Worm (Caenorhabditis elegans): ENCODE results near the gene F13E9.12.

Gene F13E9.12

DNA sequence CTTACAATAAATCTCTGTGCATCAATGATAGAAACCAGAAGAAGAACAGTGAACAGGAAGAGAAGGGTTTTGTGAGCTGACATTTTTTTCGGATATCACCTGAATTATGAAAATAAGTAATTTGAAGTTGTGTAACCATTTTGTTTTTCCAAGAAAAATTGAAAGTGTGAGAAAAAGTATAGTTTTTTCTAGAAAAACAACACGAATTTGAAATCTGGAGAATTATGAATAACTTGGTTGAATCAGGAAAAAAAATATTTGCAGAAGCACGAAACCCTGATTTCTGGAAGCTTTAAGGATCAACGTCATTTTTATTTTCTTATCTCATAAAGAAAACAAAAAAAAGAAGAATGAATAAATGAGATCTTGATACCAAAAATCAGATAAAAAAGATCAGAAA is at the start of gene F13E9.12:
TSS of gene F13E9.12 (minus strand) at position 101 of the 400 bp plus-strand sequence.
- TF ChIP-seq aly-1 (tag; optimal IDR thresholded peaks at IDR 0.05) (no peak), hmbx-1 (tag; optimal IDR thresholded peaks at IDR 0.05) (no peak), ceh-13 (GFP tag; optimal IDR thresholded peaks at IDR 0.05) (no peak), ets-7 (tag; optimal IDR thresholded peaks at IDR 0.05) (no peak)

DNA sequence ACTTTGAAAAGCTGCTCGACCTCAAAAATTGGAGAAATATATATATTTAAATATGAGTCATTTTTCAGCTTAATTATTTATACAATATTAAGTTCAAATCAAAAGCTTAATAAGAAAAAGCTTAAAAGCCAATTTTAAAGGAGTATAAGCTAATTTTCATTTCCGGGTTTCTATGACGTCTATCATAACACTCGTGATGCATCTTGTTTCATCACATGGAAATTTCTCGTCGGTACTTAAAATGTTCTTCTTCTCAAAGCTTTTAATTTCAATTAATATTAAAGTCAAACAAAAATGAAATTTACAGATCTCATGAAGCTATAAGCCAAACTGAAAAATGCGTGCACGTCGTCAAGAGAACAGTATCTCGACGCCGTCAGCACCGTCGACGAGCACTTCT is 45.3 kb upstream of the F13E9.12 start, which contains the start of gene rbr-2:
TSS of gene rbr-2 (plus strand) at position 301 of the 400 bp plus-strand sequence.
- TF ChIP-seq F13C5.2 (tag; optimal IDR thresholded peaks at IDR 0.05) (no peak), scrt-1 (GFP tag; IDR thresholded peaks at IDR 0.05) (no peak), B0310.2 (tag; optimal IDR thresholded peaks at IDR 0.05) (no peak)

DNA sequence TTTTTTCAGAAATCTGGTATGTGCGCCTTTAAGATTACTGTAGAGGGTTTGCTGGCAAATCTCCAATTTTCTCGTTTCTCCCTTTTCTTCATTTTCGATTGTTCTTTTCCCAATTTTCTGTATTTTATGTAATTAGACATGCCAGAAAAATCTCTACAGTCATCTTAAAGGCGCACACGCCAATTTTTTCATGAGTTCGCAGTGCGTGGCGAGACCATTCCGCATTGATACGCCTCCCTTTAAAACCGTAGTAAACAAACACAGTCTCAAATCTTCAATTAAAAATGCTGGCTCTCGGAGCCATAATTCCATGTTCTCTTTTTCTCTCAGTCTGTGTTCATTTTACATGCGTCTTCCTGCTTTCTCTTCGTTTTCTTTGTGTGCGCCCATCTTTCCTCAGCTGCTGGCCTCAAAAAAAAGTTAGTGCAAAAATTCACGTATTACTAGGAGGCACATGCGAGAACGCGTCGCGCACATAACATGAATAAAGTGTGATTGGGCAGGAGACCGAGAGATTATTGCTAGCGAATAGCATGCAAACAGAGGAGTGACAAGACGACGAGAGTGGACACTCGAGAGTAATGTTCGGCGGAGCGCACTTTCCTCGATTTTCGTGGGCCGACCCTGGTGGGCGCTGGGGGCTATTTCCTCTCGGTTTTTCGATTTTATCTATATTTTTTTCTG is 44.6 kb upstream of the F13E9.12 start:
- peak; percentile 51 for TF ChIP-seq F13C5.2 (tag; optimal IDR thresholded peaks at IDR 0.05)
- no peak for TF ChIP-seq flt-1 (GFP tag; IDR thresholded peaks at IDR 0.05)
- TF ChIP-seq tbx-11 (GFP tag; IDR thresholded peaks at IDR 0.05) = no peak
- peak; percentile 13 for TF ChIP-seq hmg-4 (GFP tag; optimal IDR thresholded peaks at IDR 0.05)
- TF ChIP-seq ceh-13 (GFP tag; optimal IDR thresholded peaks at IDR 0.05) = no peak
- no peak for TF ChIP-seq sea-1 (GFP tag; conservative IDR thresholded peaks at IDR 0.05)
- no peak for TF ChIP-seq B0310.2 (tag; optimal IDR thresholded peaks at IDR 0.05)
- no peak for TF ChIP-seq scrt-1 (GFP tag; IDR thresholded peaks at IDR 0.05)

DNA sequence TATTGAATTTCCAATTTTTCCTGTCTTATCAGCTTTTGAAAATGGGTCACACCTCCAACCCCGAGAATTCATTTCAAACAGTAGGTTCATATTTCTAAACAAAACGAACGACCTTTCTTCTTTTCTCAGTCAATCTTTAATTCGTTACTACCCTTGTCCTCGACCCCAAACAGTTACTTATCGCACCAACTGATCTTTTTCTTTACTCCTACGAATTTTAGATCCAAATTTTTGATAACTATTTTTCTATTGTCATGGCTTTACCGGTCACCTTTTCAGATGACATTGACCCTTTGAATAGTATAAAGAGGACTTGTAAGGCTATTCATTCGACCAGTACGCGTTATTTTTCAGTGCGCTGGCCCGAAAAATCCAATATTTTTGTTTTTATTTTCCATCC is 41.7 kb upstream of the F13E9.12 start:
- no peak for TF ChIP-seq tbx-37 (GFP tag; conservative IDR thresholded peaks at IDR 0.05)
- TF ChIP-seq flt-1 (GFP tag; IDR thresholded peaks at IDR 0.05) = no peak
- TF ChIP-seq hnd-1 (tag; optimal IDR thresholded peaks at IDR 0.05) = no peak
- TF ChIP-seq ama-1 (optimal IDR thresholded peaks at IDR 0.05) = no peak
- TF ChIP-seq tbx-11 (GFP tag; IDR thresholded peaks at IDR 0.05) = no peak
- TF ChIP-seq ceh-36 (tag; optimal IDR thresholded peaks at IDR 0.05) = no peak
- no peak for TF ChIP-seq sea-1 (GFP tag; conservative IDR thresholded peaks at IDR 0.05)
- no peak for TF ChIP-seq B0310.2 (tag; optimal IDR thresholded peaks at IDR 0.05)
- TF ChIP-seq aly-1 (tag; optimal IDR thresholded peaks at IDR 0.05) = no peak
- TF ChIP-seq F13C5.2 (tag; optimal IDR thresholded peaks at IDR 0.05) = no peak
- TF ChIP-seq hmbx-1 (tag; optimal IDR thresholded peaks at IDR 0.05) = no peak
- no peak for TF ChIP-seq ceh-13 (GFP tag; optimal IDR thresholded peaks at IDR 0.05)
- TF ChIP-seq hmg-4 (GFP tag; optimal IDR thresholded peaks at IDR 0.05) = no peak
- no peak for TF ChIP-seq ets-7 (tag; optimal IDR thresholded peaks at IDR 0.05)
- TF ChIP-seq tra-4 (tag; optimal IDR thresholded peaks at IDR 0.05) = no peak
- no peak for TF ChIP-seq pes-1 (GFP tag; IDR thresholded peaks at IDR 0.05)
- no peak for TF ChIP-seq scrt-1 (GFP tag; IDR thresholded peaks at IDR 0.05)

DNA sequence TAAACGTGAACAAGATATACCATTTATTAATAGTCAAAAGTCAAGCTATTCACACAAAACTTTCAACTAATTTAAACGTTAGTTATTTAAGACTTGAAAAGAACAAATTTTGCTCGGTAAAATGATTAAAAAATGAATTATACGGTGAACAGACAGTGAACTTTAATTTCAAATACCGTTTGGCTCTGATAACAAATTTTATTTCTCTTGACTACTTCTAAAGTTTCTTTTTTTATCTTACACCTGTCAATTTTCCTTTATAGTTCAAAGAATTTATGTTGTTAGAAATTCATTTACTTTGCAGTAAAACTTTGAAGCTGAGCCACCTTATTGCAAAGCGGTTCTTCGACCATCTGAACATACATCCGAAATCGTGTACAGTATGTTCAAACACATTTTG is 41.0 kb upstream of the F13E9.12 start, which contains the start of gene ZK593.3:
TSS of gene ZK593.3 (plus strand) at position 301 of the 400 bp plus-strand sequence.
- no peak for TF ChIP-seq hmg-4 (GFP tag; optimal IDR thresholded peaks at IDR 0.05)
- TF ChIP-seq sea-1 (GFP tag; conservative IDR thresholded peaks at IDR 0.05) = no peak
- no peak for TF ChIP-seq ceh-13 (GFP tag; optimal IDR thresholded peaks at IDR 0.05)
- no peak for TF ChIP-seq hmbx-1 (tag; optimal IDR thresholded peaks at IDR 0.05)
- TF ChIP-seq tbx-37 (GFP tag; conservative IDR thresholded peaks at IDR 0.05) = no peak
- TF ChIP-seq ceh-36 (tag; optimal IDR thresholded peaks at IDR 0.05) = no peak
- TF ChIP-seq B0310.2 (tag; optimal IDR thresholded peaks at IDR 0.05) = no peak
- no peak for TF ChIP-seq F13C5.2 (tag; optimal IDR thresholded peaks at IDR 0.05)
- no peak for TF ChIP-seq tbx-11 (GFP tag; IDR thresholded peaks at IDR 0.05)
- no peak for TF ChIP-seq aly-1 (tag; optimal IDR thresholded peaks at IDR 0.05)
- no peak for TF ChIP-seq pes-1 (GFP tag; IDR thresholded peaks at IDR 0.05)
- no peak for TF ChIP-seq hnd-1 (tag; optimal IDR thresholded peaks at IDR 0.05)
- no peak for TF ChIP-seq scrt-1 (GFP tag; IDR thresholded peaks at IDR 0.05)

DNA sequence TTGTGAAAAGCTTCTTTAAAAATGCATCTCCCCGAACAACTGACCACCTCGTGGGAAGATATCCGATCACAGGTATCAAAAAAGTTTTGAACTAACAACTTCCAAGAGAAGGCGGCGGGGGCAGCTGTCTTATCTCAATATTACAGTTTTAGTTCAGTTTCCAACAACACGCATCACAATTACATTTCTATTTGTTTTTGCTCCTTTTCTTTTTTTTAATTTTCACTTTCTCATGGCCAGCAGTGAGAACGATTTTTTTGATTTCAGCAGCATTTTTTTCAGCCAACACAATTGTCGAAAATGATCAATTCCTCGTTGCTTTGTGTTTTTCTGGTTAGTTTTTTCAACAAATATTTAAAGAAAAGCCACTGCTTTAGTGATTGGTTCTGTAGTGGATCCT is 38.7 kb upstream of the F13E9.12 start, which contains the start of gene ZK593.2:
TSS of gene ZK593.2 (plus strand) at position 301 of the 400 bp plus-strand sequence.
- no peak for TF ChIP-seq ama-1 (optimal IDR thresholded peaks at IDR 0.05)
- no peak for TF ChIP-seq ceh-13 (GFP tag; optimal IDR thresholded peaks at IDR 0.05)
- TF ChIP-seq F13C5.2 (tag; optimal IDR thresholded peaks at IDR 0.05) = no peak
- TF ChIP-seq tbx-11 (GFP tag; IDR thresholded peaks at IDR 0.05) = no peak
- no peak for TF ChIP-seq hmbx-1 (tag; optimal IDR thresholded peaks at IDR 0.05)
- no peak for TF ChIP-seq scrt-1 (GFP tag; IDR thresholded peaks at IDR 0.05)
- TF ChIP-seq pes-1 (GFP tag; IDR thresholded peaks at IDR 0.05) = no peak
- TF ChIP-seq tra-4 (tag; optimal IDR thresholded peaks at IDR 0.05) = no peak
- TF ChIP-seq ceh-36 (tag; optimal IDR thresholded peaks at IDR 0.05) = no peak
- TF ChIP-seq B0310.2 (tag; optimal IDR thresholded peaks at IDR 0.05) = no peak
- TF ChIP-seq tbx-37 (GFP tag; conservative IDR thresholded peaks at IDR 0.05) = no peak
- no peak for TF ChIP-seq sea-1 (GFP tag; conservative IDR thresholded peaks at IDR 0.05)
- no peak for TF ChIP-seq ets-7 (tag; optimal IDR thresholded peaks at IDR 0.05)
- no peak for TF ChIP-seq flt-1 (GFP tag; IDR thresholded peaks at IDR 0.05)

DNA sequence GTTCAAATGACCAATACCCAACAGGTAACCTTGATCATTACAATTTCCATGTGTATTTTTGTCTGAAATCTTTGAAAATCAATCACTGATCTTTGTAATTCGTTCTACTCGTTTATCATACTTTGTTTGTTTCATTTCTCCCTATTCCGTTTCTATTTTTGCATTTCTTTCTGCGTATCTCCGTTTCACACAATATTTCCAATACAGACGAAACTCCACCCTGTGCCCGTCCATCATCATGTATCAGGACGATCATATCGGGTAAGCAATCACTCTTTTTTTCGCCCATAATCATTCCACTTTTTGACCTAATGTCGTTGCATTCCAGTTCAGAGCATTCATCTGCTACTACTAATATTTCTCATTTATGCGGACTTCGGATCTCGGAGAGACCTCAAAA is 35.3 kb upstream of the F13E9.12 start, which contains the start of gene pyk-2:
TSS of gene pyk-2 (plus strand) at position 206 of the 400 bp plus-strand sequence.
- no peak for TF ChIP-seq hmbx-1 (tag; optimal IDR thresholded peaks at IDR 0.05)
- TF ChIP-seq scrt-1 (GFP tag; IDR thresholded peaks at IDR 0.05) = no peak
- TF ChIP-seq sea-1 (GFP tag; conservative IDR thresholded peaks at IDR 0.05) = no peak
- no peak for TF ChIP-seq B0310.2 (tag; optimal IDR thresholded peaks at IDR 0.05)

DNA sequence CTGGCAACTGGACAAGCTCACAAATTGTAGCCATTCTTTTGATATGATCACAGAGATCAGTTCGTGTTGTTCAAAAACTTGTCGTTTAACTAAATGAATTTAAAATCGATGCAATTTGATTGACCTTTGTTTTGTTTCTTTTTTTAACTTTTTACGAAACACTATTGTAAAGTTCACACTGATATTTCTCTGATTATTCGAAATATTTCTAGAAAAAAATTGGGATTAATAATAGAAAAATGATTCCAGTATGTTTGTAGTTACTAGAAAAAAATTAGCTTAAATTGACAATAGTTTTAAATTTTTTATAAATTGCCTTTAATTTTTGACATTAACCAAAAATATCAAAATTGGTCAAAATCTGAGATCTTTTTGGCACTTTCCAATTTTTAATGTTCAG is 34.8 kb upstream of the F13E9.12 start, which contains the start of gene ZK596.2:
TSS of gene ZK596.2 (minus strand) at position 101 of the 400 bp plus-strand sequence.
- TF ChIP-seq tbx-11 (GFP tag; IDR thresholded peaks at IDR 0.05) (no peak), ama-1 (optimal IDR thresholded peaks at IDR 0.05) (no peak), ceh-13 (GFP tag; optimal IDR thresholded peaks at IDR 0.05) (no peak), flt-1 (GFP tag; IDR thresholded peaks at IDR 0.05) (no peak), ceh-36 (tag; optimal IDR thresholded peaks at IDR 0.05) (no peak), sea-1 (GFP tag; conservative IDR thresholded peaks at IDR 0.05) (no peak)

Data from whole organism, early embryonic.